Worm (Caenorhabditis elegans) whole organism, L3 larva: Measurements from ENCODE around the gene frpr-1.
A peak's percentile ranks its signal among the peaks of the same experiment; 100 is the strongest.

Experiments
- R02D3.7 ChIP-seq: fragments of 150-350 bp; optimal IDR thresholded peaks from 2 replicates; lab custom pipeline; 2014; ENCODE audit warnings: missing biosample characterization, missing genetic modification characterization
- ZK546.5 ChIP-seq: sonication (generic microtip); optimal IDR thresholded peaks from 2 replicates; lab custom pipeline; 2017; ENCODE audit warnings: missing biosample characterization, missing genetic modification characterization
- ceh-16 ChIP-seq: sonication (generic microtip); optimal IDR thresholded peaks from 2 replicates; lab custom pipeline; 2017; ENCODE audit warnings: missing biosample characterization, missing genetic modification characterization
- ceh-28 ChIP-seq: fragments of 150-350 bp; optimal IDR thresholded peaks from 2 replicates; lab custom pipeline; 2014; ENCODE audit warnings: missing biosample characterization, missing genetic modification reagents, missing genetic modification characterization
- ceh-82 ChIP-seq: fragments of 150-350 bp; optimal IDR thresholded peaks from 2 replicates; lab custom pipeline; 2014; ENCODE audit warnings: missing biosample characterization, missing genetic modification characterization
- daf-12 ChIP-seq: fragments of 150-350 bp; optimal IDR thresholded peaks from 2 replicates; lab custom pipeline; 2014; ENCODE audit warnings: missing biosample characterization, missing genetic modification reagents, missing genetic modification characterization
- egl-5 ChIP-seq: fragments of 150-350 bp; optimal IDR thresholded peaks from 2 replicates; lab custom pipeline; 2017; ENCODE audit warnings: missing biosample characterization, missing genetic modification reagents, missing genetic modification characterization, inconsistent platforms
- elt-1 ChIP-seq: fragments of 150-350 bp; optimal IDR thresholded peaks from 2 replicates; lab custom pipeline; 2014; ENCODE audit warnings: missing biosample characterization, missing genetic modification characterization
- elt-2 ChIP-seq: sonication (generic microtip); optimal IDR thresholded peaks from 2 replicates; lab custom pipeline; 2016; ENCODE audit warnings: missing genetic modification reagents, mild to moderate bottlenecking, missing genetic modification characterization, missing compliant biosample characterization
- eor-1 ChIP-seq, 2 experiments: fragments of 150-350 bp; optimal IDR thresholded peaks; 2 replicates each; lab custom pipeline; 2014 to 2018; ENCODE audit warnings: missing biosample characterization in 2 of 2, missing genetic modification characterization in 2 of 2
- fkh-10 ChIP-seq: sonication (generic microtip); optimal IDR thresholded peaks from 2 replicates; lab custom pipeline; 2017; ENCODE audit warnings: missing biosample characterization, missing genetic modification reagents, missing genetic modification characterization
- fkh-2 ChIP-seq: fragments of 150-350 bp; optimal IDR thresholded peaks from 2 replicates; lab custom pipeline; 2014; ENCODE audit warnings: missing biosample characterization, missing genetic modification reagents, missing genetic modification characterization
- fos-1 ChIP-seq: fragments of 150-350 bp; optimal IDR thresholded peaks from 2 replicates; lab custom pipeline; 2014; ENCODE audit warnings: missing biosample characterization, missing genetic modification characterization
- hmg-11 ChIP-seq: sonication (generic microtip); optimal IDR thresholded peaks from 2 replicates; lab custom pipeline; 2016; ENCODE audit warnings: missing genetic modification characterization, missing compliant biosample characterization
- jun-1 ChIP-seq: fragments of 150-350 bp; optimal IDR thresholded peaks from 2 replicates; lab custom pipeline; 2014; ENCODE audit warnings: missing biosample characterization, missing genetic modification reagents, missing genetic modification characterization
- lin-15B ChIP-seq: fragments of 150-350 bp; optimal IDR thresholded peaks from 2 replicates; lab custom pipeline; 2014; ENCODE audit warnings: missing biosample characterization, missing genetic modification characterization
- lin-39 ChIP-seq: fragments of 150-350 bp; optimal IDR thresholded peaks from 2 replicates; lab custom pipeline; 2018; ENCODE audit warnings: missing biosample characterization, missing genetic modification reagents, missing genetic modification characterization
- lsy-12 ChIP-seq: sonication (generic microtip); optimal IDR thresholded peaks from 2 replicates; lab custom pipeline; 2016; ENCODE audit warnings: mild to moderate bottlenecking, missing genetic modification characterization, missing compliant biosample characterization
- mml-1 ChIP-seq: fragments of 150-350 bp; sonication (generic microtip); optimal IDR thresholded peaks from 3 replicates; lab custom pipeline; 2014; ENCODE audit warnings: missing biosample characterization, missing genetic modification characterization
- nfya-1 ChIP-seq: sonication (generic microtip); optimal IDR thresholded peaks from 2 replicates; lab custom pipeline; 2017; ENCODE audit warnings: missing genetic modification characterization, mild to moderate bottlenecking, missing compliant biosample characterization, antibody characterized with exemption, moderate library complexity; ENCODE audit not compliant: insufficient read depth
- nhr-12 ChIP-seq: fragments of 150-350 bp; optimal IDR thresholded peaks from 2 replicates; lab custom pipeline; 2014; ENCODE audit warnings: missing biosample characterization, missing genetic modification characterization
- nhr-23 ChIP-seq: fragments of 150-350 bp; optimal IDR thresholded peaks from 2 replicates; lab custom pipeline; 2014; ENCODE audit warnings: missing biosample characterization, missing genetic modification reagents, missing genetic modification characterization
- nhr-25 ChIP-seq: sonication (generic microtip); optimal IDR thresholded peaks from 2 replicates; lab custom pipeline; 2017; ENCODE audit warnings: missing biosample characterization, missing genetic modification characterization
- nhr-28 ChIP-seq: fragments of 150-350 bp; optimal IDR thresholded peaks from 2 replicates; lab custom pipeline; 2014; ENCODE audit warnings: missing biosample characterization, missing genetic modification characterization
- nhr-43 ChIP-seq: sonication (generic microtip); optimal IDR thresholded peaks from 2 replicates; lab custom pipeline; 2016; ENCODE audit warnings: mild to moderate bottlenecking, missing genetic modification characterization, missing compliant biosample characterization; ENCODE audit not compliant: poor library complexity, severe bottlenecking
- nhr-67 ChIP-seq: fragments of 150-350 bp; optimal IDR thresholded peaks from 2 replicates; lab custom pipeline; 2014; ENCODE audit warnings: missing biosample characterization, missing genetic modification characterization
- nhr-76 ChIP-seq: fragments of 150-350 bp; sonication (generic microtip); optimal IDR thresholded peaks from 5 replicates; lab custom pipeline; 2014; ENCODE audit warnings: missing biosample characterization, missing genetic modification characterization
- nhr-77 ChIP-seq: fragments of 150-350 bp; optimal IDR thresholded peaks from 2 replicates; lab custom pipeline; 2014; ENCODE audit warnings: missing biosample characterization, missing genetic modification characterization
- pha-4 ChIP-seq: fragments of 150-350 bp; optimal IDR thresholded peaks from 2 replicates; lab custom pipeline; 2014; ENCODE audit warnings: missing biosample characterization, missing genetic modification reagents, missing genetic modification characterization
- pqm-1 ChIP-seq: fragments of 150-350 bp; optimal IDR thresholded peaks from 2 replicates; lab custom pipeline; 2017; ENCODE audit warnings: missing biosample characterization, missing genetic modification characterization, inconsistent platforms
- sea-2 ChIP-seq: fragments of 150-350 bp; sonication (generic microtip); optimal IDR thresholded peaks from 4 replicates; lab custom pipeline; 2014; ENCODE audit warnings: missing biosample characterization, missing genetic modification reagents, missing genetic modification characterization
- skn-1 ChIP-seq: fragments of 150-350 bp; optimal IDR thresholded peaks from 2 replicates; lab custom pipeline; 2014; ENCODE audit warnings: missing biosample characterization, missing genetic modification characterization
- snpc-4 ChIP-seq: fragments of 150-350 bp; optimal IDR thresholded peaks from 2 replicates; lab custom pipeline; 2014; ENCODE audit warnings: missing biosample characterization, missing genetic modification characterization
- tbx-2 ChIP-seq: sonication (generic microtip); optimal IDR thresholded peaks from 2 replicates; lab custom pipeline; 2016; ENCODE audit warnings: mild to moderate bottlenecking, missing genetic modification characterization, missing compliant biosample characterization
- unc-39 ChIP-seq: sonication (generic microtip); optimal IDR thresholded peaks from 4 replicates; lab custom pipeline; 2017; ENCODE audit warnings: missing biosample characterization, missing genetic modification characterization
- unc-62 ChIP-seq: fragments of 150-350 bp; sonication (generic microtip); optimal IDR thresholded peaks from 4 replicates; lab custom pipeline; 2014; ENCODE audit warnings: missing biosample characterization, missing genetic modification reagents, missing genetic modification characterization
- ztf-4 ChIP-seq: fragments of 150-350 bp; optimal IDR thresholded peaks from 2 replicates; lab custom pipeline; 2014; ENCODE audit warnings: missing biosample characterization, missing genetic modification characterization

frpr-1 gene

DNA sequence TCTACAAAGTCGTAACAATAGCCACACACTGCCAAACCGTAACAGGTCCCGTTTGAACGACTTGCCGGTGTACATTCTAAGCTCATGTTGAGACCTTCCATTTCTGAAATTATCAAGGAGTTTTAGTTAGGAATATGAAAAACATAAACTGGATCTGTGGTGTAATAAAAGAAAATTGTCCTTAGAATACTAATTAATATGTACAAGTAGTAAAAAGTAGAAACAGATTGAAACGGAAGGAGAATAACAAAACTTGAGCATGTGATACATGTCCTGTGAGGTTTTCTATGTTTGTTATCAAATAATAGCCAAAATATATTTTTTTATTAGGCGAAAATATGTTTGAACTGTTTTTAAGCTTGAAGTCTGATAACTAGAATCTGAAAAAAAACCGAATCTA, at the start of gene frpr-1:
Gene frpr-1, minus strand, starts transcription at position 101 of the 400 bp plus-strand sequence.
- TF ChIP-seq nhr-28 (tag; lab: Kevin White, UChicago): no peak
- TF ChIP-seq pha-4 (tag; lab: Kevin White, UChicago): no peak
- TF ChIP-seq ceh-82 (tag; lab: Kevin White, UChicago): no peak
- no peak for TF ChIP-seq nhr-76 (tag; lab: Kevin White, UChicago)
- TF ChIP-seq hmg-11 (tag; lab: Kevin White, UChicago): no peak
- no peak for TF ChIP-seq elt-1
- no peak for TF ChIP-seq unc-39 (tag; lab: Kevin White, UChicago)
- no peak for TF ChIP-seq mml-1
- TF ChIP-seq fkh-2 (tag; lab: Kevin White, UChicago): no peak
- no peak for TF ChIP-seq ceh-28 (tag; lab: Kevin White, UChicago)
- no peak for TF ChIP-seq ztf-4
- TF ChIP-seq nhr-43: no peak
- TF ChIP-seq snpc-4 (tag; lab: Kevin White, UChicago): no peak
- TF ChIP-seq sea-2: no peak
- no peak for TF ChIP-seq nfya-1 (tag; lab: Kevin White, UChicago)
- no peak for TF ChIP-seq jun-1 (tag; lab: Kevin White, UChicago)
- TF ChIP-seq lsy-12 (tag; lab: Kevin White, UChicago): no peak

DNA sequence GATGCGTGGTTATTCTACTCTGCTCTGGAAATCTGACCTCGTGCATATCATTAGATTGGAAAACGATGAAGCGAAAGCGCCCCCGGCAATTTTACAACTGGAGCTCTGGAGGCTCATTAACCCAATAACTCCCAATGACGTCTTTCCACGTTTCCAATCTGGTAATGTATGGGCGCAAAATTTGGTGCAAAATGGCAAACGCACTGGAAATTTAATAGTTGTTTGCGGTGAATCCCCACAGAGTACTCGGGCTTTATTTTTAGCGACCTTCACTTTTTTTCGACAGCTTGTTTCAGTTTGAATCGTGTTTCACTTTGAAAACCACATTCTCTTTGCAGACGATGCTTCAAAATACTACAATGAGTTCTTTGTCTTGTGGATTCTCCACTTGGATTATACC, 44.2 kb upstream of the frpr-1 start, which contains the start of gene C17H11.1:
Gene C17H11.1, plus strand, starts transcription at position 301 of the 400 bp plus-strand sequence.
- TF ChIP-seq fkh-10 (GFP tag; lab: Kevin White, UChicago) (no peak), ztf-4 (no peak), tbx-2 (tag; lab: Kevin White, UChicago) (no peak), nhr-23 (tag; lab: Kevin White, UChicago) (no peak), ZK546.5 (tag; lab: Kevin White, UChicago) (no peak), hmg-11 (tag; lab: Kevin White, UChicago) (no peak), lin-15B (tag; lab: Kevin White, UChicago) (no peak), nhr-43 (no peak)

DNA sequence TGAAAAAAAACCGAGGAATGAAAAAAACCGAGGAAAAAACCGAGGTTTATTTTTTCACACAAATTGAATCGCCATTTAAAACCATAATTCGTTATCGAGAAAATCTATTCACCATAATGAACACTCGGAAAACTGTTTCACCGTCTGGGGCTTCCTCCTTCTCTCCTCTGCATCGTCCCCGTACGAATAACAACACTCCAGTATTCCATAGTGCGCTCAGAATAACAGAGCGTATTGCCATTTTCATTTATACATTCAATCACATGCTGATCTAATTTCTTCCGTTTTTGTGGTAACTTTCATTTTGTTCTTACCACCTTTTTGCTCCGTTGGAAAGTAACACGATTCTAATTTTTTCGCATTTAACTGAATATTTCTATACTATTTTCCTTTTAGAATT, 40.1 kb upstream of the frpr-1 start, which contains the start of gene C17H11.2:
Gene C17H11.2, plus strand, starts transcription at position 397 of the 400 bp plus-strand sequence.
- TF ChIP-seq nhr-25 (tag; lab: Kevin White, UChicago): no peak
- no peak for TF ChIP-seq ceh-82 (tag; lab: Kevin White, UChicago)
- TF ChIP-seq ZK546.5 (tag; lab: Kevin White, UChicago): no peak
- TF ChIP-seq nhr-67: no peak
- TF ChIP-seq nhr-23 (tag; lab: Kevin White, UChicago): peak; percentile 41
- no peak for TF ChIP-seq pqm-1 (tag; lab: Kevin White, UChicago)
- TF ChIP-seq hmg-11 (tag; lab: Kevin White, UChicago): peak; percentile 39
- no peak for TF ChIP-seq egl-5 (tag; lab: Kevin White, UChicago)
- peak; percentile 33 for TF ChIP-seq elt-2 (tag; lab: Kevin White, UChicago)
- no peak for TF ChIP-seq jun-1 (tag; lab: Kevin White, UChicago)
- TF ChIP-seq lsy-12 (tag; lab: Kevin White, UChicago): no peak
- TF ChIP-seq fkh-2 (tag; lab: Kevin White, UChicago): no peak
- no peak for TF ChIP-seq fos-1 (tag; lab: Kevin White, UChicago)
- TF ChIP-seq unc-62: no peak
- no peak for TF ChIP-seq sea-2
- TF ChIP-seq nhr-28 (tag; lab: Kevin White, UChicago): no peak
- no peak for TF ChIP-seq eor-1 (tag; optimal IDR thresholded peaks at IDR 0.05; lab: Kevin White, UChicago)
- no peak for TF ChIP-seq R02D3.7 (tag; lab: Kevin White, UChicago)
- TF ChIP-seq nhr-76 (tag; lab: Kevin White, UChicago): no peak
- no peak for TF ChIP-seq nhr-43
- TF ChIP-seq pha-4 (tag; lab: Kevin White, UChicago): peak; percentile 43
- TF ChIP-seq unc-39 (tag; lab: Kevin White, UChicago): no peak
- no peak for TF ChIP-seq nhr-12 (tag; lab: Kevin White, UChicago)

DNA sequence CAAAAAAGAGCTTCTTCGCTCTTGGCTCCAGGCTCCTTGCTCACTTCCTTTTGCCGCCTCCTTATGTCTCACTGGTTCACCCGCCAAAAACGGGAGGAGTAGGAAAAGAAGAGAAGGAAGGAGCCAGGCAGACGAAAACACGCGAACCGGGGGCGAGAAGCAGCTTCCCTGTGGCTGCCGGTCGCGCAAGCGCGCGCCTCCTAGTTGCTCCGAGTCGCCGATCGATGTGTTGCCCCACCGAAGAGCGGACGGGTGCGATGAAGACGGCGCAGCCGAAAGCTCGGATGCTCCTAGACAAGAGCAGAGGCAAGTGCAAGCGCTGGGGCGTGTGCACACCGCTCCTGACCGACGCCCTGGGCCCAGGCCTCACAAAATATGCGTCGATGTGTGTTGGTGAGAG, 34.1 kb upstream of the frpr-1 start:
- TF ChIP-seq nhr-43 (no peak), nhr-77 (tag; lab: Kevin White, UChicago) (no peak), unc-62 (no peak), ceh-16 (tag; lab: Kevin White, UChicago) (no peak), skn-1 (tag; lab: Kevin White, UChicago) (peak; percentile 28), elt-2 (tag; lab: Kevin White, UChicago) (no peak), daf-12 (tag; lab: Kevin White, UChicago) (no peak), lin-15B (tag; lab: Kevin White, UChicago) (peak; percentile 11), lin-39 (tag; lab: Kevin White, UChicago) (peak; percentile 85), nfya-1 (tag; lab: Kevin White, UChicago) (peak; percentile 64), snpc-4 (tag; lab: Kevin White, UChicago) (peak; percentile 7), fkh-10 (GFP tag; lab: Kevin White, UChicago) (peak; percentile 82), ceh-28 (tag; lab: Kevin White, UChicago) (peak; percentile 11), hmg-11 (tag; lab: Kevin White, UChicago) (peak; percentile 61), fos-1 (tag; lab: Kevin White, UChicago) (no peak), tbx-2 (tag; lab: Kevin White, UChicago) (no peak)
- TF ChIP-seq, all 47 proteins: peak for 8
